Worm (Caenorhabditis elegans): Measurements from ENCODE around the gene F12E12.1.

Gene F12E12.1

ce11 chrII:3716455-3716854, 25.2 kb upstream of the F12E12.1 start, which contains the start of gene srh-99:
srh-99 (minus strand) TSS chrII:3716555.
- TF ChIP-seq F10B5.3 (tag; optimal IDR thresholded peaks at IDR 0.05) (no peak), zfp-2 (tag; optimal IDR thresholded peaks at IDR 0.05) (no peak), arid-1 (GFP tag; conservative IDR thresholded peaks at IDR 0.05) (no peak), gei-8 (GFP tag; optimal IDR thresholded peaks at IDR 0.05) (no peak), nhr-102 (tag; optimal IDR thresholded peaks at IDR 0.05) (no peak), hlh-11 (tag; optimal IDR thresholded peaks at IDR 0.05) (no peak), F44E2.7 (GFP tag; IDR thresholded peaks at IDR 0.05) (no peak), ZK337.2 (GFP tag; IDR thresholded peaks at IDR 0.05) (no peak), nhr-28 (tag; optimal IDR thresholded peaks at IDR 0.05) (no peak), hif-1 (tag; optimal IDR thresholded peaks at IDR 0.05) (no peak), spr-3 (GFP tag; optimal IDR thresholded peaks at IDR 0.05) (no peak), Y5F2A.4 (GFP tag; optimal IDR thresholded peaks at IDR 0.05) (no peak), lin-13 (GFP tag; optimal IDR thresholded peaks at IDR 0.05) (no peak), hmg-1.1 (GFP tag; IDR thresholded peaks at IDR 0.05) (no peak)

DNA sequence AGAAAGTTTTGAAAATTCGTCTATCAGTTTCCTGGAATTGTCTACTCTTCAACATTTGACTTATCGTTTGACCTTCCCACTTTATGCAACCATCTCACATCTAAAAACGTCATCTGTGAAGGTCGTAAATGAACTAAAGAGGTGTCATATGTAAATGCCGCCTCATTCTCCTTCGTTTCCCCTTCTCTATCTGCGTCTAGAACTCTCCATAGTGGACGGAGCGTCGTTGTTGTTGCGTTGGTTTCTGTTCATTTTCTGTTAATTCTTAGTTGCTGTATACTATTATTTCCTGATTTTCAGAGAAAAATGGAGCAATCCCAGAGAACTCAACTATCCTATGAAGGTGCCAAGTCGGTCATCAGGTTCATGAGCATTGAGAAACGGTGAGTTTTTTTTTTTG, 24.7 kb upstream of the F12E12.1 start, which contains the start of gene fbxc-52:
Gene fbxc-52, plus strand, starts transcription at position 301 of the 400 bp plus-strand sequence.
- TF ChIP-seq mdt-29 (GFP tag; IDR thresholded peaks at IDR 0.05) = no peak
- TF ChIP-seq set-16 (GFP tag; IDR thresholded peaks at IDR 0.05) = no peak
- TF ChIP-seq egl-27 (tag; optimal IDR thresholded peaks at IDR 0.05) = no peak
- TF ChIP-seq zfp-2 (tag; optimal IDR thresholded peaks at IDR 0.05) = no peak
- TF ChIP-seq zip-11 (GFP tag; IDR thresholded peaks at IDR 0.05) = no peak
- TF ChIP-seq ctbp-1 (GFP tag; IDR thresholded peaks at IDR 0.05) = no peak
- no peak for TF ChIP-seq dmd-9 (GFP tag; IDR thresholded peaks at IDR 0.05)
- no peak for TF ChIP-seq jun-1 (tag; optimal IDR thresholded peaks at IDR 0.05)
- no peak for TF ChIP-seq Y105C5A.15 (GFP tag; IDR thresholded peaks at IDR 0.05)
- no peak for TF ChIP-seq fos-1 (tag; optimal IDR thresholded peaks at IDR 0.05)
- no peak for TF ChIP-seq hlh-30 (tag; optimal IDR thresholded peaks at IDR 0.05; ENCODE audit: insufficient read depth)
- TF ChIP-seq daf-12 (tag; optimal IDR thresholded peaks at IDR 0.05) = no peak
- no peak for TF ChIP-seq mdl-1 (tag; optimal IDR thresholded peaks at IDR 0.05)
- TF ChIP-seq Y5F2A.4 (GFP tag; optimal IDR thresholded peaks at IDR 0.05) = no peak
- no peak for TF ChIP-seq aha-1 (tag)
- TF ChIP-seq skn-1 (tag; optimal IDR thresholded peaks at IDR 0.05) = no peak
- TF ChIP-seq madf-9 (GFP tag; conservative IDR thresholded peaks at IDR 0.05) = no peak
- no peak for TF ChIP-seq lin-38 (GFP tag; IDR thresholded peaks at IDR 0.05)
- TF ChIP-seq F26F4.8 (GFP tag; conservative IDR thresholded peaks at IDR 0.05) = no peak
- no peak for TF ChIP-seq gei-8 (GFP tag; optimal IDR thresholded peaks at IDR 0.05)

- TF ChIP-seq dmd-8 (GFP tag; IDR thresholded peaks at IDR 0.05) = no peak
- no peak for TF ChIP-seq sdz-12 (GFP tag; optimal IDR thresholded peaks at IDR 0.05)
- no peak for TF ChIP-seq lir-3 (tag; optimal IDR thresholded peaks at IDR 0.05)
- no peak for TF ChIP-seq gei-8 (GFP tag; optimal IDR thresholded peaks at IDR 0.05)
- no peak for TF ChIP-seq zfp-3 (GFP tag; conservative IDR thresholded peaks at IDR 0.05)
- no peak for TF ChIP-seq D1046.2 (GFP tag; IDR thresholded peaks at IDR 0.05)
- TF ChIP-seq egl-43 (GFP tag; IDR thresholded peaks at IDR 0.05) = no peak
- no peak for TF ChIP-seq jun-1 (tag; optimal IDR thresholded peaks at IDR 0.05)
- TF ChIP-seq fkh-10 (GFP tag; optimal IDR thresholded peaks at IDR 0.05) = no peak
- TF ChIP-seq madf-9 (GFP tag; conservative IDR thresholded peaks at IDR 0.05) = no peak
- TF ChIP-seq daf-8 (GFP tag; IDR thresholded peaks at IDR 0.05) = no peak
- no peak for TF ChIP-seq nhr-48 (tag; optimal IDR thresholded peaks at IDR 0.05)
- TF ChIP-seq lin-13 (GFP tag; optimal IDR thresholded peaks at IDR 0.05) = no peak
- TF ChIP-seq ZK546.5 (tag; optimal IDR thresholded peaks at IDR 0.05) = no peak
- TF ChIP-seq lin-39 (tag; optimal IDR thresholded peaks at IDR 0.05) = no peak
Measured at ce11 chrII:3721016-3721415, 20.7 kb upstream of the F12E12.1 start, which contains the start of gene C46E10.3. C46E10.3 (plus strand) TSS chrII:3721316.

All from whole organism, L4 larva.